Worm (Caenorhabditis elegans) whole organism, mixed stage, embryonic: ENCODE results near the gene C17E7.4.

ENCODE experiments used
- blmp-1 ChIP-seq: fragments of 150-350 bp; optimal IDR thresholded peaks from 2 replicates; lab custom pipeline; 2014; ENCODE audit warnings: missing biosample characterization, missing genetic modification characterization
- lin-13 ChIP-seq: fragments of 150-350 bp; optimal IDR thresholded peaks from 2 replicates; lab custom pipeline; 2014; ENCODE audit warnings: missing biosample characterization, missing genetic modification characterization
- nhr-2 ChIP-seq: fragments of 150-350 bp; optimal IDR thresholded peaks from 2 replicates; lab custom pipeline; 2014; ENCODE audit warnings: missing biosample characterization, missing genetic modification characterization
- nhr-237 ChIP-seq: fragments of 150-350 bp; optimal IDR thresholded peaks from 2 replicates; lab custom pipeline; 2014; ENCODE audit warnings: missing biosample characterization, missing genetic modification characterization
- nhr-76 ChIP-seq: sonication (generic microtip); optimal IDR thresholded peaks from 2 replicates; lab custom pipeline; 2017; ENCODE audit warnings: missing biosample characterization, missing genetic modification characterization
- tbx-8 ChIP-seq: fragments of 200-800 bp; sonication (Bioruptor generic); optimal IDR thresholded peaks from 2 replicates; lab custom pipeline; 2018; ENCODE audit warnings: mild to moderate bottlenecking, missing genetic modification characterization, moderate library complexity, missing compliant biosample characterization
- unc-120 ChIP-seq: sonication (generic microtip); optimal IDR thresholded peaks from 2 replicates; lab custom pipeline; 2017; ENCODE audit warnings: missing genetic modification characterization, missing compliant biosample characterization; ENCODE audit not compliant: poor library complexity, severe bottlenecking
- ztf-11 ChIP-seq: fragments of 150-350 bp; optimal IDR thresholded peaks from 2 replicates; lab custom pipeline; 2014; ENCODE audit warnings: missing biosample characterization, missing genetic modification characterization

DNA sequence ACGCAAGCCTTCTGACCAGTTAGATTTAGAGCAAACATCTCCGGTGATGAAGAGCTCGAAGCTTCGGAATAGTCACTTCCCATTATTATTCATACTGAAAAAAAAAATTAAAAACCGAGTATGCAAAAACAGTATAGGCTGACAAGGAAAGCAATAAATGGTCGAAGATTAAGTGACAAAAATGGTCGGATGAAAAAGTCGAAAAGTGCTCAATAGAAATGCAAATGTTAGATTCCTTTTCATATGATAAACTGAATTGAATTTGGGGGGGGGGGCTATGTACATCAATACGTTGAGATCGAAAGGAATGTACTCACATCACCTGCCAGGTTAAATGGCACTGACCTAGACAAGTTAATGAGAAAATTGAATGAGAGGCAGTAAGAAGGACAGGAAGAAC is 29.8 kb upstream of the C17E7.4 start, which contains the start of gene nhr-187:
- no peak for TF ChIP-seq ztf-11 (tag; lab: Kevin White, UChicago)
- no peak for TF ChIP-seq tbx-8 (GFP tag; lab: Kevin White, UChicago)
- no peak for TF ChIP-seq blmp-1
- no peak for TF ChIP-seq nhr-237 (tag; lab: Kevin White, UChicago)
- no peak for TF ChIP-seq lin-13 (tag; lab: Kevin White, UChicago)
- TF ChIP-seq nhr-2 = no peak
- no peak for TF ChIP-seq unc-120
- no peak for TF ChIP-seq nhr-76 (tag; lab: Kevin White, UChicago)
